Fruit fly (Drosophila melanogaster) whole organism, prepupa: ENCODE measurements around the gene AP-2alpha.

Experiments
- CG10631 ChIP-seq: fragments of 200-800 bp; sonication (Bioruptor generic); optimal IDR thresholded peaks from 2 replicates; lab custom pipeline; 2016; ENCODE audit warnings: missing biosample characterization, missing genetic modification characterization
- CG10669 ChIP-seq: fragments of 200-800 bp; sonication (Bioruptor generic); optimal IDR thresholded peaks from 3 replicates; lab custom pipeline; 2018; ENCODE audit warnings: missing biosample characterization, mild to moderate bottlenecking, missing genetic modification characterization, moderate library complexity
- CG11294 ChIP-seq: fragments of 200-800 bp; sonication (Bioruptor generic); IDR thresholded peaks from 2 replicates; pipeline ENCODE4 v1.3.6; 2022; ENCODE audit warnings: missing biosample characterization, missing genetic modification characterization
- CG11762 ChIP-seq: fragments of 200-800 bp; sonication (Bioruptor generic); optimal IDR thresholded peaks from 3 replicates; lab custom pipeline; 2016; ENCODE audit warnings: missing biosample characterization, missing genetic modification characterization; ENCODE audit not compliant: insufficient read depth
- CG11902 ChIP-seq: fragments of 200-800 bp; sonication (Bioruptor generic); optimal IDR thresholded peaks from 3 replicates; lab custom pipeline; 2016; ENCODE audit warnings: missing biosample characterization, missing genetic modification characterization
- CG15336 ChIP-seq: fragments of 200-800 bp; sonication (Bioruptor generic); IDR thresholded peaks from 2 replicates; pipeline ENCODE4 v1.3.6; 2022; ENCODE audit warnings: missing biosample characterization, missing genetic modification characterization
- CG1621 ChIP-seq: fragments of 200-800 bp; sonication (Bioruptor generic); optimal IDR thresholded peaks from 3 replicates; lab custom pipeline; 2018; ENCODE audit warnings: missing biosample characterization, mild to moderate bottlenecking, missing genetic modification characterization
- CG3032 ChIP-seq: fragments of 200-800 bp; optimal IDR thresholded peaks from 2 replicates; lab custom pipeline; 2019; ENCODE audit warnings: missing biosample characterization, mild to moderate bottlenecking, missing genetic modification characterization, moderate library complexity
- CG32006 ChIP-seq: fragments of 200-800 bp; sonication (Bioruptor generic); optimal IDR thresholded peaks from 3 replicates; lab custom pipeline; 2017; ENCODE audit warnings: missing biosample characterization, mild to moderate bottlenecking, missing genetic modification characterization
- CG34406 ChIP-seq: fragments of 200-800 bp; sonication (Bioruptor generic); optimal IDR thresholded peaks from 3 replicates; lab custom pipeline; 2016; ENCODE audit warnings: missing biosample characterization, missing genetic modification characterization
- CG3919 ChIP-seq: fragments of 200-800 bp; sonication (Bioruptor generic); optimal IDR thresholded peaks from 3 replicates; lab custom pipeline; 2016; ENCODE audit warnings: missing biosample characterization, missing genetic modification characterization
- CG4318 ChIP-seq: fragments of 200-800 bp; sonication (Bioruptor generic); optimal IDR thresholded peaks from 3 replicates; lab custom pipeline; 2017; ENCODE audit warnings: missing biosample characterization, mild to moderate bottlenecking, missing genetic modification characterization
- CG6163 ChIP-seq: fragments of 200-800 bp; sonication (Bioruptor generic); IDR thresholded peaks from 3 replicates; pipeline ENCODE4 v1.3.6; 2022; ENCODE audit warnings: missing biosample characterization, missing genetic modification characterization
- CG6276 ChIP-seq: fragments of 200-800 bp; sonication (Bioruptor generic); optimal IDR thresholded peaks from 2 replicates; lab custom pipeline; 2017; ENCODE audit warnings: missing biosample characterization, mild to moderate bottlenecking, missing genetic modification characterization
- CG6808 ChIP-seq: fragments of 200-800 bp; sonication (Bioruptor generic); optimal IDR thresholded peaks from 3 replicates; lab custom pipeline; 2017; ENCODE audit warnings: missing biosample characterization, missing genetic modification characterization, mild to moderate bottlenecking, moderate library complexity, missing genetic modification reagents
- CG7368 ChIP-seq: fragments of 200-800 bp; sonication (Bioruptor generic); optimal IDR thresholded peaks from 3 replicates; lab custom pipeline; 2016; ENCODE audit warnings: missing biosample characterization, missing genetic modification characterization
- CG8119 ChIP-seq: fragments of 200-800 bp; sonication (Bioruptor generic); IDR thresholded peaks from 3 replicates; pipeline ENCODE4 v1.3.6; 2022; ENCODE audit warnings: missing biosample characterization, missing genetic modification characterization
- CG8319 ChIP-seq: fragments of 200-800 bp; sonication (Bioruptor generic); optimal IDR thresholded peaks from 3 replicates; lab custom pipeline; 2016; ENCODE audit warnings: missing biosample characterization, missing genetic modification characterization
- CG8632 ChIP-seq: fragments of 200-800 bp; sonication (Bioruptor generic); optimal IDR thresholded peaks from 3 replicates; lab custom pipeline; 2016; ENCODE audit warnings: missing biosample characterization, missing genetic modification characterization
- CG9139 ChIP-seq: fragments of 200-800 bp; sonication (Bioruptor generic); optimal IDR thresholded peaks from 3 replicates; lab custom pipeline; 2017; ENCODE audit warnings: missing biosample characterization, mild to moderate bottlenecking, missing genetic modification characterization
- Eip75B ChIP-seq: fragments of 200-800 bp; sonication (Bioruptor generic); optimal IDR thresholded peaks from 3 replicates; lab custom pipeline; 2016; ENCODE audit warnings: missing biosample characterization, missing genetic modification characterization
- Eip78C ChIP-seq: fragments of 200-800 bp; sonication (Bioruptor generic); peaks from one replicate; lab custom pipeline; 2016; ENCODE audit warnings: missing biosample characterization, missing genetic modification characterization
- Eip93F ChIP-seq: fragments of 200-800 bp; sonication (Bioruptor generic); optimal IDR thresholded peaks from 2 replicates; lab custom pipeline; 2016; ENCODE audit warnings: missing biosample characterization, mild to moderate bottlenecking, missing genetic modification characterization
- Ets21C ChIP-seq: fragments of 200-800 bp; sonication (Bioruptor generic); optimal IDR thresholded peaks from 3 replicates; lab custom pipeline; 2016; ENCODE audit warnings: missing biosample characterization, missing genetic modification characterization
- Gug ChIP-seq: fragments of 200-800 bp; sonication (Bioruptor generic); IDR thresholded peaks from 2 replicates; pipeline ENCODE4 v1.3.6; 2022; ENCODE audit warnings: missing biosample characterization, missing genetic modification characterization
- Hr38 ChIP-seq: sonication (Bioruptor generic); optimal IDR thresholded peaks from 2 replicates; lab custom pipeline; 2016; ENCODE audit warnings: missing biosample characterization, missing genetic modification characterization
- Hr39 ChIP-seq: fragments of 200-800 bp; sonication (Bioruptor generic); optimal IDR thresholded peaks from 2 replicates; lab custom pipeline; 2016; ENCODE audit warnings: missing biosample characterization, missing genetic modification characterization
- Hr4 ChIP-seq: fragments of 200-800 bp; sonication (Bioruptor generic); optimal IDR thresholded peaks from 3 replicates; lab custom pipeline; 2016; ENCODE audit warnings: missing biosample characterization, missing genetic modification characterization
- Lpt ChIP-seq: fragments of 200-800 bp; sonication (Bioruptor generic); optimal IDR thresholded peaks from 3 replicates; lab custom pipeline; 2016; ENCODE audit warnings: missing biosample characterization, missing genetic modification characterization
- Met ChIP-seq: fragments of 200-800 bp; sonication (Bioruptor generic); optimal IDR thresholded peaks from 3 replicates; lab custom pipeline; 2016; ENCODE audit warnings: missing biosample characterization, missing genetic modification characterization
- OdsH ChIP-seq: fragments of 200-800 bp; sonication (Bioruptor generic); optimal IDR thresholded peaks from 3 replicates; lab custom pipeline; 2016; ENCODE audit warnings: missing biosample characterization, missing genetic modification characterization
- Smox ChIP-seq: fragments of 200-800 bp; sonication (Bioruptor generic); optimal IDR thresholded peaks from 3 replicates; lab custom pipeline; 2016; ENCODE audit warnings: missing biosample characterization, missing genetic modification characterization
- Sox102F ChIP-seq: fragments of 200-800 bp; sonication (Bioruptor generic); optimal IDR thresholded peaks from 2 replicates; lab custom pipeline; 2016; ENCODE audit warnings: missing biosample characterization, mild to moderate bottlenecking, missing genetic modification characterization
- Sox14 ChIP-seq: fragments of 200-800 bp; sonication (Bioruptor generic); optimal IDR thresholded peaks from 3 replicates; lab custom pipeline; 2016; ENCODE audit warnings: missing biosample characterization, missing genetic modification characterization
- acj6 ChIP-seq: fragments of 200-800 bp; sonication (Bioruptor generic); optimal IDR thresholded peaks from 3 replicates; lab custom pipeline; 2016; ENCODE audit warnings: missing biosample characterization, missing genetic modification characterization
- cyc ChIP-seq: fragments of 200-800 bp; sonication (Bioruptor generic); optimal IDR thresholded peaks from 3 replicates; lab custom pipeline; 2016; ENCODE audit warnings: missing biosample characterization, missing genetic modification characterization
- dac ChIP-seq: fragments of 200-800 bp; sonication (Bioruptor generic); optimal IDR thresholded peaks from 2 replicates; lab custom pipeline; 2017; ENCODE audit warnings: missing biosample characterization, mild to moderate bottlenecking, missing genetic modification characterization
- dsx ChIP-seq: fragments of 200-800 bp; optimal IDR thresholded peaks from 3 replicates; lab custom pipeline; 2019; ENCODE audit warnings: missing biosample characterization, mild to moderate bottlenecking, missing genetic modification characterization, moderate library complexity; ENCODE audit not compliant: poor library complexity, severe bottlenecking
- eg ChIP-seq: fragments of 200-800 bp; sonication (Bioruptor generic); IDR thresholded peaks from 3 replicates; pipeline ENCODE4 v1.3.6; 2022; ENCODE audit warnings: missing biosample characterization, missing genetic modification characterization
- esn ChIP-seq: fragments of 200-800 bp; sonication (Bioruptor generic); optimal IDR thresholded peaks from 2 replicates; lab custom pipeline; 2016; ENCODE audit warnings: missing biosample characterization, mild to moderate bottlenecking, missing genetic modification characterization, moderate library complexity
- fd59A ChIP-seq: fragments of 200-800 bp; sonication (Bioruptor generic); optimal IDR thresholded peaks from 2 replicates; lab custom pipeline; 2017; ENCODE audit warnings: missing biosample characterization, mild to moderate bottlenecking, missing genetic modification characterization, missing genetic modification reagents
- fd85E ChIP-seq: fragments of 200-800 bp; sonication (Bioruptor generic); optimal IDR thresholded peaks from 3 replicates; lab custom pipeline; 2016; ENCODE audit warnings: missing biosample characterization, missing genetic modification characterization
- fkh ChIP-seq: fragments of 200-800 bp; sonication (Bioruptor generic); optimal IDR thresholded peaks from 3 replicates; lab custom pipeline; 2017; ENCODE audit warnings: missing biosample characterization, mild to moderate bottlenecking, missing genetic modification characterization, moderate library complexity
- lz ChIP-seq: fragments of 200-800 bp; sonication (Bioruptor generic); optimal IDR thresholded peaks from 3 replicates; lab custom pipeline; 2016; ENCODE audit warnings: missing biosample characterization, missing genetic modification characterization
- salr ChIP-seq, 2 experiments: fragments of 200-800 bp; sonication (Bioruptor generic); optimal IDR thresholded peaks; 3 replicates each; lab custom pipeline; 2016 to 2018; ENCODE audit warnings: missing biosample characterization in 2 of 2, missing genetic modification characterization in 2 of 2, mild to moderate bottlenecking in 1 of 2
- spab ChIP-seq: fragments of 200-800 bp; sonication (Bioruptor generic); optimal IDR thresholded peaks from 2 replicates; lab custom pipeline; 2017; ENCODE audit warnings: missing biosample characterization, mild to moderate bottlenecking, missing genetic modification characterization, missing genetic modification reagents
- ss ChIP-seq, 2 experiments: fragments of 200-800 bp; sonication (Bioruptor generic); optimal IDR thresholded peaks; 2 replicates in 1 of 2; 3 replicates in 1 of 2; lab custom pipeline; 2017 to 2018; ENCODE audit warnings: mild to moderate bottlenecking in 2 of 2, missing biosample characterization in 2 of 2, missing genetic modification characterization in 2 of 2, moderate library complexity in 1 of 2
- svp ChIP-seq: fragments of 200-800 bp; sonication (Bioruptor generic); peaks from one replicate; lab custom pipeline; 2016; ENCODE audit warnings: missing biosample characterization, missing genetic modification characterization
- topi ChIP-seq: fragments of 200-800 bp; sonication (Bioruptor generic); optimal IDR thresholded peaks from 3 replicates; lab custom pipeline; 2016; ENCODE audit warnings: missing biosample characterization, missing genetic modification characterization
- vri ChIP-seq: fragments of 200-800 bp; sonication (Bioruptor generic); optimal IDR thresholded peaks from 3 replicates; lab custom pipeline; 2016; ENCODE audit warnings: missing biosample characterization, mild to moderate bottlenecking, missing genetic modification characterization

AP-2alpha gene

dm6 chr2L:414593-415399 lies at the start of gene AP-2alpha, which contains the start of gene ebi:
TSS of gene AP-2alpha (minus strand) at chr2L:414777.
TSS of gene ebi (plus strand) at chr2L:415067.
- peak; percentile 37 for TF ChIP-seq CG9139 (GFP tag; lab: Kevin White, UChicago)
- peak; percentile 71 for TF ChIP-seq dsx (GFP tag; lab: Kevin White, UChicago)
- TF ChIP-seq Gug (GFP tag; lab: Robert Waterston, UW) = peak; percentile 64
- peak; percentile 89 for TF ChIP-seq Sox102F
- peak; percentile 74 for TF ChIP-seq CG1621 (tag; lab: Kevin White, UChicago)
- TF ChIP-seq fd85E (GFP tag; lab: Kevin White, UChicago) = no peak
- TF ChIP-seq CG7368 (GFP tag; lab: Kevin White, UChicago) = peak; percentile 67
- TF ChIP-seq svp (GFP tag; lab: Kevin White, UChicago) = peak; percentile 96
- TF ChIP-seq Hr4 (GFP tag; lab: Kevin White, UChicago) = peak; percentile 88
- TF ChIP-seq vri = peak; percentile 74
- TF ChIP-seq CG8119 (GFP tag; lab: Robert Waterston, UW) = peak; percentile 83
- TF ChIP-seq CG6276 (GFP tag; lab: Kevin White, UChicago) = no peak
- TF ChIP-seq dac (GFP tag; lab: Kevin White, UChicago) = peak; percentile 86
- peak; percentile 47 to 78 for TF ChIP-seq salr (GFP tag; optimal IDR thresholded peaks at IDR 0.05; lab: Kevin White, UChicago)
- TF ChIP-seq Eip78C = peak; percentile 95
- peak; percentile 89 for TF ChIP-seq Eip75B (GFP tag; lab: Kevin White, UChicago)
- TF ChIP-seq CG8632 (GFP tag; lab: Kevin White, UChicago) = peak; percentile 78
- TF ChIP-seq Hr39 (GFP tag; lab: Kevin White, UChicago) = peak; percentile 96
- peak; percentile 72 for TF ChIP-seq Lpt (GFP tag; lab: Kevin White, UChicago)
- peak; percentile 88 for TF ChIP-seq CG10631 (GFP tag; lab: Kevin White, UChicago)
- peak; percentile 87 for TF ChIP-seq topi
- no peak for TF ChIP-seq Smox (GFP tag; lab: Kevin White, UChicago)
- TF ChIP-seq spab (GFP tag; lab: Kevin White, UChicago) = peak; percentile 48
- peak; percentile 90 for TF ChIP-seq CG11902
- peak; percentile 94 for TF ChIP-seq cyc (GFP tag; lab: Kevin White, UChicago)
- peak; percentile 77 for TF ChIP-seq CG6808 (GFP tag; lab: Kevin White, UChicago)
- peak; percentile 20 for TF ChIP-seq Hr38
- peak; percentile 34 to 70 for TF ChIP-seq ss (GFP tag; optimal IDR thresholded peaks at IDR 0.05; lab: Kevin White, UChicago)
- TF ChIP-seq CG6163 = peak; percentile 80
- peak; percentile 58; the same call in 1 of the 2 replicates for TF ChIP-seq CG11294
- TF ChIP-seq CG3032 = peak; percentile 85
- TF ChIP-seq CG32006 (GFP tag; lab: Kevin White, UChicago) = peak; percentile 88
- peak; percentile 61 for TF ChIP-seq CG10669 (GFP tag; lab: Kevin White, UChicago)
- peak; percentile 84 for TF ChIP-seq eg
- TF ChIP-seq OdsH (GFP tag; lab: Kevin White, UChicago) = peak; percentile 91
- peak; percentile 85 for TF ChIP-seq acj6
- TF ChIP-seq CG15336 (GFP tag; lab: Robert Waterston, UW) = peak; percentile 77
- peak; percentile 81 for TF ChIP-seq CG34406 (GFP tag; lab: Kevin White, UChicago)
- no peak for TF ChIP-seq CG4318 (GFP tag; lab: Kevin White, UChicago)
- TF ChIP-seq Met (GFP tag; lab: Kevin White, UChicago) = peak; percentile 88
- peak; percentile 79 for TF ChIP-seq fkh
- TF ChIP-seq esn (GFP tag; lab: Kevin White, UChicago) = peak; percentile 92
- peak; percentile 94 for TF ChIP-seq lz (GFP tag; lab: Kevin White, UChicago)
- peak; percentile 82 for TF ChIP-seq CG3919 (GFP tag; lab: Kevin White, UChicago)
- peak; percentile 62 for TF ChIP-seq CG11762
- TF ChIP-seq fd59A (GFP tag; lab: Kevin White, UChicago) = peak; percentile 78
- TF ChIP-seq Ets21C (GFP tag; lab: Kevin White, UChicago) = peak; percentile 93
- peak; percentile 92 for TF ChIP-seq Sox14 (GFP tag; lab: Kevin White, UChicago)
- no peak for TF ChIP-seq Eip93F (GFP tag; lab: Kevin White, UChicago)
- TF ChIP-seq CG8319 = peak; percentile 71
